Fruit fly (Drosophila melanogaster) S2 (cell line): ENCODE measurements around the gene CG1532.

Experiments
- CG8478 ChIP-seq: fragments of >200 bp; optimal IDR thresholded peaks from 2 replicates; lab custom pipeline; 2018
- CTCF ChIP-seq, 2 experiments: fragments of >200 bp; optimal IDR thresholded peaks; 2 replicates each; lab custom pipeline; 2018

The CG1532 gene

DNA sequence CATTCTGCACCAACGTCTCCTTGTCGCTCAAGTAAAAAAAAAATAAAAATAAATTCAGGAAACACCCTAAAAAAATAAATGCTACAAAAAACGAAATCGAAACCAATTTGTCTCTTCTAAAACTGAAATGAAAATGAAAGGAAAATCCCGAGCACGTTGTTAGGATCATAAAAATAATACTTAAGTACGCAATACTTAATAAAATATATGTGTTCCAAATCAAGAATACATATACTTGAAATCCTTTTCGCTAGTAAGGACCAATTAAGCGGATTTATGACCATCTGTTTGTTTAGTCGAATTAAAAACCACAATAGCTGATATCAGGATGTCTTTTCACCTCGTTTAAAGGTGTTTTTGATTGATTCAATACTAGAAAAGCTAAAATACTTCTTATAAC, 2.4 kb downstream of the CG1532 start, which contains the start of gene r-cup:
r-cup (minus strand) TSS at position 101 of the 400 bp plus-strand sequence.
- no peak for TF ChIP-seq CG8478 (lab: Kevin White, UChicago)
- TF ChIP-seq CTCF (optimal IDR thresholded peaks at IDR 0.05; lab: Kevin White, UChicago), result no peak

DNA sequence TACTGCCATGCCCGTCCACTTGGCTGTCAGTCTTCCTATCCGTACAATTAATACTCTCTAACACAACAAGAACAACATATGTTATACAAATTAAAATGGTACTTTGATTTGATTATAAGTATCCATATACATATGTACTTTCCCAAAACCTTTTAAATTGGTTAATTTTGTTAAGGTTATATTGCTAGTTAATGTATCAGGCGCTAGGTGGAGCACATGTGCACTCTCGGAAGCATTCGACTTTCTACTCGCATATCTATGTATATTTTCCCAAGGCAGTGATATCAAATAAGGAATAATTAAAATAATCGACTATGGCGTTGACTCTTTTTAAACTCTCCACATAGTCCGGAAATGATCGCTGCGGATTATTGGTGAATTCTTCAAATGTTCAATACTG, 10.6 kb downstream of the CG1532 start:
- TF ChIP-seq CG8478 (lab: Kevin White, UChicago), result no peak
- TF ChIP-seq CTCF (optimal IDR thresholded peaks at IDR 0.05; lab: Kevin White, UChicago), result peak; percentile 43 to 67

DNA sequence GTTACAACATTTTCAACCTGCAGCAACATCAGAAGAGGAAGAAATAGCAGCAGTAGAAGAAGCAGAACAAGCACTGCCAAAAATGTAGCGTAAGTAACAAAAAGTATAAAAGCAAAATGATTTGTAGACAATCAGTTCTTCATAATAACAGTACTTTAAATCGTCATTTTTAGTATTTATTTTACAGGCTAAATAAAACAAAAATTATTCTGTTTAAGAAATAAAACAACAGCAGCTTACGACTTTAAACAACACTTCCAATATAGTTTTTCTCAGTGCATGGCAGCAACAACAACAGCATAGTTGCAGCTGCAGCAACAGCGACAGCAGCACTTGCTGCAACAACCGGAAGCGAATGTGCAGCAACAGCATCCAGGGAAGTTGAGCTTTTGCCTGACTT, 17.6 kb downstream of the CG1532 start:
- no peak for TF ChIP-seq CTCF (optimal IDR thresholded peaks at IDR 0.05; lab: Kevin White, UChicago)
- TF ChIP-seq CG8478 (lab: Kevin White, UChicago), result no peak

DNA sequence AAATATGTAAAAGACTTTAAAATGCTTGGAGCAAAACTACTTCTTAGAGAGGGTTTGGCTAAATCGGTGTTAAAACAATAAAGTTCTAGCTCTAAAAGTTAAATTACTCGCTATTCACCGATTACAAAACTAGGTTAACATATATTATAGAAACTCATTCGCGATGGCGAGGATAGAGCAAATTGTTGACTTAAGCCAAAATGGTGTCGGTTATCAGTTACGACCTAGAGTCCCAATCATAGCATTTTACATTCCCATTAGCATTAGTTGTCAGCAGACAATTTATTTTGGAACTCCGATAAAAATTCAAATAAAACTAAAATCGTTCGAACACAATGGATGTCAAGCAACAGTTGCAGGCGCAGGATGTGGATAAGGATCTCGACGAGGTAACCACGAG, 43.8 kb downstream of the CG1532 start, which contains the start of gene CG11666:
CG11666 (plus strand) TSS at position 301 of the 400 bp plus-strand sequence.
- TF ChIP-seq CTCF (optimal IDR thresholded peaks at IDR 0.05; lab: Kevin White, UChicago) (no peak), CG8478 (lab: Kevin White, UChicago) (no peak)

DNA sequence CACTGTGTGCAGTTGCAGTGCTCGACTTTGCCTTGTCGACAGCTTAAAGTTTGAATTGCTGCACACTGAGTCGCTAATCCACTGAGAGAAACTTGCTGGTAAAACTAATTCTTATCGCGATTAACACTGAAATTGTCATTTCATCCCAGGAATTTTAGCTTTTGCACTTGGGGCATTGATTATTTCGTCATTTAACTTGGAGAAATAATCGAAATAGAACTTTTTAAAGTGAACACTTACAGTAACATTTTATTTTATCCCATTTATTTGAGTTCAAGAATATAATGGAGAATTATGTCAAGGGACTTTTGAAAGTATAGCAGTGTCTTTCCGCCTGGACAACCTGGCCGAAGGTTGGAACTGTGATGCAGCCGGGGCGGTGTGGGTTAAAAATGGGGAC, 50.2 kb downstream of the CG1532 start, which contains the start of gene CG44426:
CG44426 (plus strand) TSS at position 301 of the 400 bp plus-strand sequence.
- TF ChIP-seq CTCF (optimal IDR thresholded peaks at IDR 0.05; lab: Kevin White, UChicago) (no peak), CG8478 (lab: Kevin White, UChicago) (no peak)
